Worm (Caenorhabditis elegans) whole organism, L4/young adult: ENCODE measurements around the gene epn-1.

ENCODE experiments used
- W03F9.2 ChIP-seq: fragments of 150-350 bp; optimal IDR thresholded peaks from 2 replicates; lab custom pipeline; 2014; ENCODE audit warnings: missing biosample characterization, missing genetic modification characterization
- dao-5 ChIP-seq: sonication (generic microtip); optimal IDR thresholded peaks from 2 replicates; lab custom pipeline; 2016; ENCODE audit warnings: missing genotype, missing genetic modification characterization, moderate library complexity, missing compliant biosample characterization
- him-1 ChIP-seq: sonication (generic microtip); optimal IDR thresholded peaks from 2 replicates; lab custom pipeline; 2016; ENCODE audit warnings: missing genotype, missing genetic modification reagents, missing genetic modification characterization, missing compliant biosample characterization

ce11 chrX:14853712-14854217 is 35.5 kb upstream of the epn-1 start, which contains the start of the genes C27C12.1 and C27C12.4:
- TF ChIP-seq dao-5 (tag; lab: Kevin White, UChicago) (no peak), him-1 (tag; lab: Kevin White, UChicago) (peak; percentile 63), W03F9.2 (tag; lab: Kevin White, UChicago) (no peak)
